Fruit fly (Drosophila melanogaster) whole organism, embryonic: ENCODE results near the gene GABA-B-R2.

Experiments
- Awh ChIP-seq: fragments of 200-800 bp; sonication (Bioruptor generic); IDR thresholded peaks from 2 replicates; pipeline ENCODE4, ENCODE4 v1.3.6; 2022; ENCODE audit warnings: missing biosample characterization, missing genetic modification characterization
- CG12155 ChIP-seq: fragments of 200-800 bp; sonication (Bioruptor generic); optimal IDR thresholded peaks from 3 replicates; lab custom pipeline; 2016; ENCODE audit warnings: missing biosample characterization, missing genetic modification characterization
- CG2199 ChIP-seq: fragments of 200-800 bp; sonication (Bioruptor generic); IDR thresholded peaks from 3 replicates; pipeline ENCODE4 v1.3.6; 2022; ENCODE audit warnings: missing biosample characterization, missing genetic modification characterization
- Drgx ChIP-seq: fragments of 200-800 bp; sonication (Bioruptor generic); IDR thresholded peaks from 2 replicates; pipeline ENCODE4 v1.3.6; 2022; ENCODE audit warnings: missing biosample characterization, missing genetic modification characterization
- fd64A ChIP-seq: fragments of 200-800 bp; sonication (Bioruptor generic); optimal IDR thresholded peaks from 3 replicates; lab custom pipeline; 2018; ENCODE audit warnings: missing biosample characterization, mild to moderate bottlenecking, missing genetic modification characterization
- oc ChIP-seq: fragments of 200-800 bp; sonication (Bioruptor generic); optimal IDR thresholded peaks from 2 replicates; lab custom pipeline; 2018; ENCODE audit warnings: missing biosample characterization, mild to moderate bottlenecking, missing genetic modification characterization, moderate library complexity
- toy ChIP-seq: fragments of 200-800 bp; sonication (Bioruptor generic); IDR thresholded peaks from 2 replicates; pipeline ENCODE4 v1.3.6; 2022; ENCODE audit warnings: missing biosample characterization, missing genetic modification characterization

The GABA-B-R2 gene

dm6 chr3R:21726593-21726992 is 49.0 kb downstream of the GABA-B-R2 start:
- TF ChIP-seq fd64A (GFP tag; lab: Kevin White, UChicago), result no peak
- TF ChIP-seq oc (tag; lab: Kevin White, UChicago), result peak; percentile 53
- TF ChIP-seq toy (GFP tag; lab: Robert Waterston, UW), result no peak
- 0 out of 2 replicates have a peak, but pooled peaks have one; percentile 32 for TF ChIP-seq Awh
- TF ChIP-seq CG2199 (GFP tag; lab: Robert Waterston, UW), result no peak

- TF ChIP-seq Drgx (GFP tag; lab: Robert Waterston, UW) (0 out of 2 replicates have a peak, but pooled peaks have one; percentile 11), CG12155 (no peak)
Observed at dm6 chr3R:21722457-21722856, 53.2 kb downstream of the GABA-B-R2 start.
